Fruit fly (Drosophila melanogaster): ENCODE data around the gene Vml.

Vml gene

DNA sequence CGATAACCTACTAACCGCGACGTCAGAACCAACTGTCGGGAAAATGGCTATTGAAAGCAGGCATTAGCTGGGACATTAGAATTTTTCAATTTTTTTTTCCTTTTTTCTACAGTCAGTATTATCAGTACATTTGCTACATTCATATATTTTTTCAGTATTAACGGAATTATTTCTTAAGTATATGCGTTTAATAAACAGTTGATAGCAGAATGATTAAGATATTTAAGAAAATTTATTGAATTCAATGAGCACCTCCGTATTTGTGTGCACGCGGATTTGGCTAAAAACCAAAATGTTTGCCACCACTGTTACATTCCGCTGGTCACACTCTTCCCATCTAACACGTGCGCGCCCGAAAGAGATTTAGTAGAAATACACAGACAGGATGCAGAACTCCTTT is 13.1 kb upstream of the Vml start, which contains the start of the genes temp and CG3071 (continued):
- TF ChIP-seq CG17829 (tag; optimal IDR thresholded peaks at IDR 0.05) (peak; percentile 65), CG7786 (GFP tag; optimal IDR thresholded peaks at IDR 0.05) (peak; percentile 48), ken (GFP tag; IDR thresholded peaks at IDR 0.05) (no peak; the same call in 2 of the 3 replicates), Deaf1 (tag; optimal IDR thresholded peaks at IDR 0.05) (peak; percentile 30), gsb (GFP tag; IDR thresholded peaks at IDR 0.05) (no peak), zen (tag; optimal IDR thresholded peaks at IDR 0.05) (peak; percentile 21), gro (GFP tag; optimal IDR thresholded peaks at IDR 0.05) (peak; percentile 42), row (GFP tag; IDR thresholded peaks at IDR 0.05) (peak; percentile 97), CG10267 (tag; optimal IDR thresholded peaks at IDR 0.05) (peak; percentile 65), ind (GFP tag; optimal IDR thresholded peaks at IDR 0.05) (peak; percentile 63), GATAe (GFP tag; conservative IDR thresholded peaks at IDR 0.05) (no peak), slp2 (GFP tag; optimal IDR thresholded peaks at IDR 0.05) (no peak), esg (GFP tag; conservative IDR thresholded peaks at IDR 0.05) (peak; percentile 26; the same call in 1 of the 2 replicates), da (GFP tag; optimal IDR thresholded peaks at IDR 0.05) (no peak), usp (GFP tag; optimal IDR thresholded peaks at IDR 0.05) (no peak), CG10147 (GFP tag; optimal IDR thresholded peaks at IDR 0.05) (peak; percentile 71), Dll (GFP tag; IDR thresholded peaks at IDR 0.05; ENCODE audit: partially characterized antibody) (no peak), CG7357 (GFP tag; IDR thresholded peaks at IDR 0.05) (peak; percentile 25; the same call in 1 of the 3 replicates), CG13775 (GFP tag; optimal IDR thresholded peaks at IDR 0.05) (peak; percentile 78), en (GFP tag; optimal IDR thresholded peaks at IDR 0.05) (no peak), NC2β (GFP tag; optimal IDR thresholded peaks at IDR 0.05) (peak; percentile 59), CG2875 (GFP tag; optimal IDR thresholded peaks at IDR 0.05) (no peak), croc (GFP tag; conservative IDR thresholded peaks at IDR 0.05) (no peak; the same call in 2 of the 3 replicates), Drgx (GFP tag; IDR thresholded peaks at IDR 0.05) (0 out of 2 replicates have a peak, but pooled peaks have one; percentile 26), CG15601 (tag; optimal IDR thresholded peaks at IDR 0.05) (peak; percentile 63), emc (GFP tag; optimal IDR thresholded peaks at IDR 0.05) (no peak), sna (GFP tag; IDR thresholded peaks at IDR 0.05; ENCODE audit: partially characterized antibody) (no peak), CG17361 (GFP tag; IDR thresholded peaks at IDR 0.05) (peak; percentile 79), CG6654 (GFP tag; optimal IDR thresholded peaks at IDR 0.05) (no peak), crc (GFP tag; optimal IDR thresholded peaks at IDR 0.05) (peak; percentile 23), slbo (GFP tag; IDR thresholded peaks at IDR 0.05) (no peak; the same call in none of the 2 replicates), CG14050 (GFP tag; IDR thresholded peaks at IDR 0.05) (no peak), Dp (GFP tag; optimal IDR thresholded peaks at IDR 0.05) (peak; percentile 13), knrl (GFP tag; IDR thresholded peaks at IDR 0.05; ENCODE audit: partially characterized antibody) (peak; percentile 30; the same call in 1 of the 3 replicates), CG8388 (GFP tag; optimal IDR thresholded peaks at IDR 0.05) (peak; percentile 43), gt (GFP tag; IDR thresholded peaks at IDR 0.05) (no peak), tap (tag; optimal IDR thresholded peaks at IDR 0.05) (no peak), insv (GFP tag; optimal IDR thresholded peaks at IDR 0.05) (peak in 1 of 2 experiments; percentile 43), Bgb (GFP tag; IDR thresholded peaks at IDR 0.05; ENCODE audit: partially characterized antibody) (no peak), CG3281 (GFP tag; optimal IDR thresholded peaks at IDR 0.05) (peak; percentile 56), CG14860 (GFP tag; IDR thresholded peaks at IDR 0.05; ENCODE audit: partially characterized antibody) (no peak), CG10979 (tag; optimal IDR thresholded peaks at IDR 0.05) (peak; percentile 55), Dip2 (GFP tag; IDR thresholded peaks at IDR 0.05) (no peak), tna (GFP tag; IDR thresholded peaks at IDR 0.05; ENCODE audit: partially characterized antibody) (no peak), Abd-B (GFP tag; optimal IDR thresholded peaks at IDR 0.05) (peak; percentile 73), CG30431 (GFP tag; optimal IDR thresholded peaks at IDR 0.05) (peak; percentile 19), dati (GFP tag; IDR thresholded peaks at IDR 0.05) (no peak), eve (GFP tag; optimal IDR thresholded peaks at IDR 0.05) (no peak), btn (GFP tag; optimal IDR thresholded peaks at IDR 0.05) (no peak), ato (GFP tag; IDR thresholded peaks at IDR 0.05; ENCODE audit: partially characterized antibody) (no peak), scrt (GFP tag; optimal IDR thresholded peaks at IDR 0.05) (no peak)

Measured in whole organism, embryonic.